Worm (Caenorhabditis elegans) whole organism, mixed stage, embryonic: ENCODE measurements around the gene rbm-26.

Source experiments
- mep-1 ChIP-seq: fragments of 150-350 bp; optimal IDR thresholded peaks from 2 replicates; lab custom pipeline; 2017; ENCODE audit warnings: missing biosample characterization, missing genetic modification reagents, missing genetic modification characterization, inconsistent platforms
- unc-39 ChIP-seq: fragments of 150-350 bp; optimal IDR thresholded peaks from 2 replicates; lab custom pipeline; 2014; ENCODE audit warnings: missing biosample characterization, missing genetic modification characterization
- unc-62 ChIP-seq: fragments of 150-350 bp; optimal IDR thresholded peaks from 2 replicates; lab custom pipeline; 2014; ENCODE audit warnings: missing biosample characterization, missing genetic modification reagents, missing genetic modification characterization

ce11 chrIII:5663933-5664332 lies 47.4 kb upstream of the rbm-26 start, which contains the start of gene par-3:
- TF ChIP-seq mep-1 (no peak), unc-62 (GFP tag; lab: Kevin White, UChicago) (no peak), unc-39 (tag; lab: Kevin White, UChicago) (no peak)
